Fruit fly (Drosophila melanogaster) whole organism, prepupa: Measurements from ENCODE around the gene RagA-B.

Source experiments
- Blimp-1 ChIP-seq: fragments of 200-800 bp; sonication (Bioruptor generic); optimal IDR thresholded peaks from 3 replicates; lab custom pipeline; 2017; ENCODE audit warnings: missing biosample characterization, missing genetic modification characterization, mild to moderate bottlenecking, moderate library complexity, missing genetic modification reagents
- CG11762 ChIP-seq: fragments of 200-800 bp; sonication (Bioruptor generic); optimal IDR thresholded peaks from 3 replicates; lab custom pipeline; 2016; ENCODE audit warnings: missing biosample characterization, missing genetic modification characterization; ENCODE audit not compliant: insufficient read depth
- CG15336 ChIP-seq: fragments of 200-800 bp; sonication (Bioruptor generic); IDR thresholded peaks from 2 replicates; pipeline ENCODE4 v1.3.6; 2022; ENCODE audit warnings: missing biosample characterization, missing genetic modification characterization
- CG1621 ChIP-seq: fragments of 200-800 bp; sonication (Bioruptor generic); optimal IDR thresholded peaks from 3 replicates; lab custom pipeline; 2018; ENCODE audit warnings: missing biosample characterization, mild to moderate bottlenecking, missing genetic modification characterization
- CG16779 ChIP-seq: fragments of 200-800 bp; sonication (Bioruptor generic); optimal IDR thresholded peaks from 3 replicates; lab custom pipeline; 2017; ENCODE audit warnings: missing biosample characterization, mild to moderate bottlenecking, missing genetic modification characterization
- CG31627 ChIP-seq: fragments of 200-800 bp; sonication (Bioruptor generic); optimal IDR thresholded peaks from 3 replicates; lab custom pipeline; 2016; ENCODE audit warnings: missing biosample characterization, missing genetic modification characterization
- CG32006 ChIP-seq: fragments of 200-800 bp; sonication (Bioruptor generic); optimal IDR thresholded peaks from 3 replicates; lab custom pipeline; 2017; ENCODE audit warnings: missing biosample characterization, mild to moderate bottlenecking, missing genetic modification characterization
- CG34406 ChIP-seq: fragments of 200-800 bp; sonication (Bioruptor generic); optimal IDR thresholded peaks from 3 replicates; lab custom pipeline; 2016; ENCODE audit warnings: missing biosample characterization, missing genetic modification characterization
- CG4318 ChIP-seq: fragments of 200-800 bp; sonication (Bioruptor generic); optimal IDR thresholded peaks from 3 replicates; lab custom pipeline; 2017; ENCODE audit warnings: missing biosample characterization, mild to moderate bottlenecking, missing genetic modification characterization
- CG6276 ChIP-seq: fragments of 200-800 bp; sonication (Bioruptor generic); optimal IDR thresholded peaks from 2 replicates; lab custom pipeline; 2017; ENCODE audit warnings: missing biosample characterization, mild to moderate bottlenecking, missing genetic modification characterization
- CG6808 ChIP-seq: fragments of 200-800 bp; sonication (Bioruptor generic); optimal IDR thresholded peaks from 3 replicates; lab custom pipeline; 2017; ENCODE audit warnings: missing biosample characterization, missing genetic modification characterization, mild to moderate bottlenecking, moderate library complexity, missing genetic modification reagents
- CG6854 ChIP-seq: fragments of 200-800 bp; sonication (Bioruptor generic); optimal IDR thresholded peaks from 2 replicates; lab custom pipeline; 2017; ENCODE audit warnings: missing biosample characterization, mild to moderate bottlenecking, missing genetic modification characterization
- CG7368 ChIP-seq: fragments of 200-800 bp; sonication (Bioruptor generic); optimal IDR thresholded peaks from 3 replicates; lab custom pipeline; 2016; ENCODE audit warnings: missing biosample characterization, missing genetic modification characterization
- CG8119 ChIP-seq: fragments of 200-800 bp; sonication (Bioruptor generic); IDR thresholded peaks from 3 replicates; pipeline ENCODE4 v1.3.6; 2022; ENCODE audit warnings: missing biosample characterization, missing genetic modification characterization
- Eip75B ChIP-seq: fragments of 200-800 bp; sonication (Bioruptor generic); optimal IDR thresholded peaks from 3 replicates; lab custom pipeline; 2016; ENCODE audit warnings: missing biosample characterization, missing genetic modification characterization
- Eip78C ChIP-seq: fragments of 200-800 bp; sonication (Bioruptor generic); peaks from one replicate; lab custom pipeline; 2016; ENCODE audit warnings: missing biosample characterization, missing genetic modification characterization
- Ets21C ChIP-seq: fragments of 200-800 bp; sonication (Bioruptor generic); optimal IDR thresholded peaks from 3 replicates; lab custom pipeline; 2016; ENCODE audit warnings: missing biosample characterization, missing genetic modification characterization
- Hr38 ChIP-seq: sonication (Bioruptor generic); optimal IDR thresholded peaks from 2 replicates; lab custom pipeline; 2016; ENCODE audit warnings: missing biosample characterization, missing genetic modification characterization
- Hr39 ChIP-seq: fragments of 200-800 bp; sonication (Bioruptor generic); optimal IDR thresholded peaks from 2 replicates; lab custom pipeline; 2016; ENCODE audit warnings: missing biosample characterization, missing genetic modification characterization
- Hr4 ChIP-seq: fragments of 200-800 bp; sonication (Bioruptor generic); optimal IDR thresholded peaks from 3 replicates; lab custom pipeline; 2016; ENCODE audit warnings: missing biosample characterization, missing genetic modification characterization
- Smox ChIP-seq: fragments of 200-800 bp; sonication (Bioruptor generic); optimal IDR thresholded peaks from 3 replicates; lab custom pipeline; 2016; ENCODE audit warnings: missing biosample characterization, missing genetic modification characterization
- dac ChIP-seq: fragments of 200-800 bp; sonication (Bioruptor generic); optimal IDR thresholded peaks from 2 replicates; lab custom pipeline; 2017; ENCODE audit warnings: missing biosample characterization, mild to moderate bottlenecking, missing genetic modification characterization
- dsx ChIP-seq: fragments of 200-800 bp; optimal IDR thresholded peaks from 3 replicates; lab custom pipeline; 2019; ENCODE audit warnings: missing biosample characterization, mild to moderate bottlenecking, missing genetic modification characterization, moderate library complexity; ENCODE audit not compliant: poor library complexity, severe bottlenecking
- eg ChIP-seq: fragments of 200-800 bp; sonication (Bioruptor generic); IDR thresholded peaks from 3 replicates; pipeline ENCODE4 v1.3.6; 2022; ENCODE audit warnings: missing biosample characterization, missing genetic modification characterization
- esn ChIP-seq: fragments of 200-800 bp; sonication (Bioruptor generic); optimal IDR thresholded peaks from 2 replicates; lab custom pipeline; 2016; ENCODE audit warnings: missing biosample characterization, mild to moderate bottlenecking, missing genetic modification characterization, moderate library complexity
- fd59A ChIP-seq: fragments of 200-800 bp; sonication (Bioruptor generic); optimal IDR thresholded peaks from 2 replicates; lab custom pipeline; 2017; ENCODE audit warnings: missing biosample characterization, mild to moderate bottlenecking, missing genetic modification characterization, missing genetic modification reagents
- fd85E ChIP-seq: fragments of 200-800 bp; sonication (Bioruptor generic); optimal IDR thresholded peaks from 3 replicates; lab custom pipeline; 2016; ENCODE audit warnings: missing biosample characterization, missing genetic modification characterization
- fkh ChIP-seq: fragments of 200-800 bp; sonication (Bioruptor generic); optimal IDR thresholded peaks from 3 replicates; lab custom pipeline; 2017; ENCODE audit warnings: missing biosample characterization, mild to moderate bottlenecking, missing genetic modification characterization, moderate library complexity
- lz ChIP-seq: fragments of 200-800 bp; sonication (Bioruptor generic); optimal IDR thresholded peaks from 3 replicates; lab custom pipeline; 2016; ENCODE audit warnings: missing biosample characterization, missing genetic modification characterization
- salr ChIP-seq, 2 experiments: fragments of 200-800 bp; sonication (Bioruptor generic); optimal IDR thresholded peaks; 3 replicates each; lab custom pipeline; 2016 to 2018; ENCODE audit warnings: missing biosample characterization in 2 of 2, missing genetic modification characterization in 2 of 2, mild to moderate bottlenecking in 1 of 2
- ss ChIP-seq, 2 experiments: fragments of 200-800 bp; sonication (Bioruptor generic); optimal IDR thresholded peaks; 2 replicates in 1 of 2; 3 replicates in 1 of 2; lab custom pipeline; 2017 to 2018; ENCODE audit warnings: mild to moderate bottlenecking in 2 of 2, missing biosample characterization in 2 of 2, missing genetic modification characterization in 2 of 2, moderate library complexity in 1 of 2
- svp ChIP-seq: fragments of 200-800 bp; sonication (Bioruptor generic); peaks from one replicate; lab custom pipeline; 2016; ENCODE audit warnings: missing biosample characterization, missing genetic modification characterization
- topi ChIP-seq: fragments of 200-800 bp; sonication (Bioruptor generic); optimal IDR thresholded peaks from 3 replicates; lab custom pipeline; 2016; ENCODE audit warnings: missing biosample characterization, missing genetic modification characterization
- vri ChIP-seq: fragments of 200-800 bp; sonication (Bioruptor generic); optimal IDR thresholded peaks from 3 replicates; lab custom pipeline; 2016; ENCODE audit warnings: missing biosample characterization, mild to moderate bottlenecking, missing genetic modification characterization

Gene RagA-B

DNA sequence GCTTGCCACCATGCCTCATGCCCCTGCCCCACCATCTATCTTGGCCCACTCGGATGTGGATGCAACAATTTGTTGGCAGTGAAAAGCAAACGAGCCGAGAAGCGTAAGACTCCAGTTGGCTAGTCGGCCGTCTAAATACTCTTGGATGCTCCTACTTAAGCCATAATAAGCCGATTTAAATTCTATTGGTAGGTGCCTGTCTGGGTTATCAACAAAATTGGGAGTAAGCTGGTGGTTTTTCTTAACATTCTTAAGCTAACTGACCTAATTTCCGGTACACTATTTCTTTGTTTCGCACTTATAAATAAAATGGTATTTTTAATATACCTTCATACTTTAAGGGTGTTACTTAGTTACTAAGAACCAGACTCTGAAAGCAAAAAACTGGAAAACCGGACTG is 26.4 kb downstream of the RagA-B start (continued):
- no peak for TF ChIP-seq Hr4 (GFP tag; lab: Kevin White, UChicago)
- peak; percentile 3 for TF ChIP-seq vri
- no peak for TF ChIP-seq CG6276 (GFP tag; lab: Kevin White, UChicago)
- TF ChIP-seq CG4318 (GFP tag; lab: Kevin White, UChicago) = no peak
- no peak for TF ChIP-seq CG11762
- TF ChIP-seq CG31627 (GFP tag; lab: Kevin White, UChicago) = peak; percentile 32
- peak; percentile 37 for TF ChIP-seq lz
- TF ChIP-seq CG16779 (tag; lab: Kevin White, UChicago) = no peak
- TF ChIP-seq eg (GFP tag; lab: Robert Waterston, UW) = no peak; the same call in 2 of the 3 replicates
- TF ChIP-seq CG8119 (GFP tag; lab: Robert Waterston, UW) = no peak
- TF ChIP-seq topi (GFP tag; lab: Kevin White, UChicago) = peak; percentile 19
- TF ChIP-seq Smox (GFP tag; lab: Kevin White, UChicago) = peak; percentile 13
- TF ChIP-seq Eip78C = peak; percentile 75
- peak; percentile 14 for TF ChIP-seq Hr39 (GFP tag; lab: Kevin White, UChicago)
- TF ChIP-seq CG15336 (GFP tag; lab: Robert Waterston, UW) = 0 out of 2 replicates have a peak, but pooled peaks have one; percentile 6
- TF ChIP-seq fkh (GFP tag; lab: Kevin White, UChicago) = no peak
- no peak for TF ChIP-seq fd85E (GFP tag; lab: Kevin White, UChicago)
- no peak for TF ChIP-seq CG1621 (tag; lab: Kevin White, UChicago)
- no peak for TF ChIP-seq CG7368 (GFP tag; lab: Kevin White, UChicago)
- no peak for TF ChIP-seq fd59A (GFP tag; lab: Kevin White, UChicago)

DNA sequence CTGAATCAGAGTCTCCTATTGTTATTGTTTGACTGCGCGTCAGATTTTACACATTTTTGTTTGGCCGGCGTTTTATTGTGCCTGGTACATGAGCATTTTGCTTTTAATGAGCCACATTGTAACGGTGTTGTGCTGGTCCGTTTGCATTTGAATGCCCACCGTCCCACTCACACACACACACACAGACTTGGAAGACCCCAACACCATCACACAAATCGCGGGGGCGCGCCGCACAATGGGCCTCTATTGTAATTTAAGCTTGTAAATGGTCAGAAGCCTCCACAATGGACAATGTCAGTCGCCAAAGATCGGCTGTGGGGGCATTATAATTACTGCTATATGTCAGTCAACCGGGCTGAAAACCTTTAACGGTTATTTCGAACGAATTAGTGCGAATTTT is 27.8 kb downstream of the RagA-B start:
- TF ChIP-seq ss (GFP tag; optimal IDR thresholded peaks at IDR 0.05; lab: Kevin White, UChicago) (no peak), Ets21C (GFP tag; lab: Kevin White, UChicago) (no peak), lz (no peak), CG15336 (GFP tag; lab: Robert Waterston, UW) (no peak)

DNA sequence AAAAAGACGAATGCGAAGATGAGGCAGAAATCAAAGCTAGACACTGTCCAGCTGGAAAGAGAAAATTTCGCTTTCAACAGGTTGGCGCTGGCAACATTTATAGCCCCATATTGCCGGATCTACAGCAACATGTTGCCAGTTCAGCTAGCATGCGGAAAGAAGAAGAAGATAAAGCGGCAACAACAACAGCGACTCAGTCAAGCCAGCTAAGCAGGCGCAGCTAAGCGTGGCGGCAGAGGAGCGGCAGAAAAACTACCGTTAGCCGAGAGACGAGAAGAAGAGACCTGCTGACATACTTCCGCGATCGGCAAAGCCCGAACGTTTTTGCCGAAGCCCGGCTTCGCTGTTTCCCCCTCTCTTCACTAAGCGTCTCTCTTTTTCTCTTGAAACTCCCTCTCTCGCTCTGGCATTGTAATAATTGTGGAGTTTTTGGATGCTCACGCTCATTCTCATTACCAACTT is 28.7 kb downstream of the RagA-B start:
- peak; percentile 5 for TF ChIP-seq dsx
- no peak for TF ChIP-seq CG11762
- no peak for TF ChIP-seq CG6808
- TF ChIP-seq Eip75B (GFP tag; lab: Kevin White, UChicago) = peak; percentile 74
- peak; percentile 33 for TF ChIP-seq Blimp-1 (GFP tag; lab: Kevin White, UChicago)
- TF ChIP-seq topi (GFP tag; lab: Kevin White, UChicago) = no peak
- no peak for TF ChIP-seq dac
- TF ChIP-seq eg (GFP tag; lab: Robert Waterston, UW) = peak; percentile 17; the same call in 1 of the 3 replicates
- peak; percentile 35 for TF ChIP-seq CG6854
- peak; percentile 23 for TF ChIP-seq CG1621 (tag; lab: Kevin White, UChicago)

DNA sequence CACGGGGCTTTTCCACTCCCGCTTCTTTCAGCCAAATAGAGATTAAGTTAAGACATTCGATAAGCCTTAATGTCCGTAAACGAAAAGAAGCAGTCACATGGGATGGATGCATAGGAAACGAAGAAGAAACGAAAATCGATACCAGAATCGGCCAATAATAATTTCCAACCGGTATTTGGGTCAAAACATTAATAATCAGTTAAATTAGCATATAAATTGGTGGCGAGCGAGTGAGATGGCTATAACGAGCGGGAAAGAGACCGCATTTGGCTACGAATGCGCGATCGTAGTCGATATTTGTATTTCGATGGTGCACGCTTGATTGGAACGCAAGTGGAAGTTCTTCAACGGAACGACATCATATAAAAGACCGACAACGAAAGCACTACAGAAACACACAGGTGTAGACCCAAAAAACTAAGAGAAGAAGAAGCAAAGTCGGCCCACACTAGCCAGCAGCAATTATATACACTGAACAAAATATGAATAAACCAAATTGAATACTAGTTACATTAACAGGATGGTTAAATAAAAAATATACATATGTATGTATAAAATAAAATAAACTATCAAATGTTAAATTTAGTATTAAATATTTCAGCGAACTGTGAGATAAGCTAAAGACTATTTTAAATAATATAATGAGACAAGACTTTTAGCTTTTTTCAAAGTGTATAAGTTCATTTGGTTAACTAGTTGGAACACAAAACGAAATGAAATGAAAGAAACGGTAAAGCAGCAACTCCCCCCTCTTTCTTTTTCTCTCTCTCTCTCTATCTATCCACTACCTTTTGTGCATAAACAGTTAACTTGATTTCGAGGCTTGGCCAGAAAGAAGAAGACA is 29.4 kb downstream of the RagA-B start:
- TF ChIP-seq CG8119 (GFP tag; lab: Robert Waterston, UW) (peak; percentile 46; the same call in 2 of the 3 replicates), Eip78C (peak; percentile 8), CG15336 (GFP tag; lab: Robert Waterston, UW) (peak; percentile 64), salr (GFP tag; optimal IDR thresholded peaks at IDR 0.05; lab: Kevin White, UChicago) (peak in 1 of 2 experiments; percentile 7), CG32006 (peak; percentile 67), Hr38 (no peak), svp (GFP tag; lab: Kevin White, UChicago) (peak; percentile 42), CG34406 (peak; percentile 1), esn (GFP tag; lab: Kevin White, UChicago) (no peak), CG6276 (GFP tag; lab: Kevin White, UChicago) (peak; percentile 6), CG1621 (tag; lab: Kevin White, UChicago) (no peak), CG4318 (GFP tag; lab: Kevin White, UChicago) (peak; percentile 31)
